Fruit fly (Drosophila melanogaster) whole organism, embryonic: ENCODE data around the gene CG43127.
A peak's percentile ranks its signal among the peaks of the same experiment; 100 is the strongest.

Experiments used
- Ada2b ChIP-seq: fragments of 200-800 bp; sonication (Bioruptor generic); IDR thresholded peaks from 2 replicates; pipeline ENCODE4 v1.3.6; 2022; ENCODE audit warnings: missing biosample characterization, missing genetic modification characterization
- Atf6 ChIP-seq: fragments of 200-800 bp; sonication (Bioruptor generic); IDR thresholded peaks from 2 replicates; pipeline ENCODE4 v1.3.6; 2022; ENCODE audit warnings: missing biosample characterization, missing genetic modification characterization
- CG10147 ChIP-seq: fragments of 200-800 bp; sonication (Bioruptor generic); optimal IDR thresholded peaks from 2 replicates; lab custom pipeline; 2019; ENCODE audit warnings: missing biosample characterization, mild to moderate bottlenecking, missing genetic modification characterization, moderate library complexity
- CG10366 ChIP-seq: fragments of 200-800 bp; sonication (Bioruptor generic); IDR thresholded peaks from 2 replicates; pipeline ENCODE4 v1.3.6; 2022; ENCODE audit warnings: missing biosample characterization, missing genetic modification characterization
- CG10959 ChIP-seq: fragments of 200-800 bp; sonication (Bioruptor generic); IDR thresholded peaks from 2 replicates; pipeline ENCODE4 v1.3.6; 2022; ENCODE audit warnings: missing biosample characterization, missing genetic modification characterization
- CG11247 ChIP-seq: fragments of 200-800 bp; sonication (Bioruptor generic); IDR thresholded peaks from 2 replicates; pipeline ENCODE4 v1.3.6; 2022; ENCODE audit warnings: missing biosample characterization, missing genetic modification characterization
- CG12071 ChIP-seq: fragments of 200-800 bp; sonication (Bioruptor generic); optimal IDR thresholded peaks from 3 replicates; lab custom pipeline; 2018; ENCODE audit warnings: missing biosample characterization, mild to moderate bottlenecking, missing genetic modification characterization
- CG15269 ChIP-seq: fragments of 200-800 bp; sonication (Bioruptor generic); optimal IDR thresholded peaks from 2 replicates; lab custom pipeline; 2018; ENCODE audit warnings: missing biosample characterization, mild to moderate bottlenecking, missing genetic modification characterization, moderate library complexity
- CG17328 ChIP-seq: fragments of 200-800 bp; sonication (Bioruptor generic); IDR thresholded peaks from 2 replicates; pipeline ENCODE4 v1.3.6; 2022; ENCODE audit warnings: missing biosample characterization, missing genetic modification characterization
- CG18262 ChIP-seq: fragments of 200-800 bp; optimal IDR thresholded peaks from 3 replicates; lab custom pipeline; 2019; ENCODE audit warnings: missing biosample characterization, mild to moderate bottlenecking, missing genetic modification characterization, moderate library complexity
- CG2875 ChIP-seq: fragments of 200-800 bp; sonication (Bioruptor generic); optimal IDR thresholded peaks from 2 replicates; lab custom pipeline; 2017; ENCODE audit warnings: missing biosample characterization, mild to moderate bottlenecking, missing genetic modification characterization, missing genetic modification reagents
- CG2889 ChIP-seq: fragments of 200-800 bp; sonication (Bioruptor generic); IDR thresholded peaks from 3 replicates; pipeline ENCODE4 v1.3.6; 2022; ENCODE audit warnings: missing biosample characterization, missing genetic modification characterization
- CG4282 ChIP-seq: fragments of 200-800 bp; sonication (Bioruptor generic); optimal IDR thresholded peaks from 2 replicates; lab custom pipeline; 2016; ENCODE audit warnings: missing biosample characterization, missing genetic modification characterization
- CG4404 ChIP-seq: fragments of 200-800 bp; sonication (Bioruptor generic); IDR thresholded peaks from 2 replicates; pipeline ENCODE4 v1.3.6; 2022; ENCODE audit warnings: missing biosample characterization, missing genetic modification characterization
- CG6854 ChIP-seq: fragments of 200-800 bp; sonication (Bioruptor generic); optimal IDR thresholded peaks from 3 replicates; lab custom pipeline; 2017; ENCODE audit warnings: missing biosample characterization, mild to moderate bottlenecking, missing genetic modification characterization
- CG8478 ChIP-seq: fragments of >200 bp; optimal IDR thresholded peaks from 2 replicates; lab custom pipeline; 2018
- CG9817 ChIP-seq: fragments of 200-800 bp; sonication (Bioruptor generic); optimal IDR thresholded peaks from 2 replicates; lab custom pipeline; 2018; ENCODE audit warnings: missing biosample characterization, mild to moderate bottlenecking, missing genetic modification characterization, moderate library complexity
- CG9876 ChIP-seq: fragments of 200-800 bp; sonication (Bioruptor generic); optimal IDR thresholded peaks from 2 replicates; lab custom pipeline; 2016; ENCODE audit warnings: missing biosample characterization, missing genetic modification characterization
- CHES-1-like ChIP-seq: fragments of 200-800 bp; sonication (Bioruptor generic); optimal IDR thresholded peaks from 2 replicates; lab custom pipeline; 2016; ENCODE audit warnings: missing biosample characterization, missing genetic modification characterization
- CrebB ChIP-seq: fragments of 200-800 bp; sonication (Bioruptor generic); optimal IDR thresholded peaks from 3 replicates; lab custom pipeline; 2018; ENCODE audit warnings: missing biosample characterization, mild to moderate bottlenecking, missing genetic modification characterization
- D ChIP-seq, 2 experiments: fragments of 200-800 bp in 1 of 2; fragments of >200 bp in 1 of 2; sonication (Bioruptor generic) in 1 of 2; optimal IDR thresholded peaks; 2 replicates in 1 of 2; 3 replicates in 1 of 2; lab custom pipeline; 2017; ENCODE audit warnings: mild to moderate bottlenecking in 1 of 2, missing biosample characterization in 1 of 2, missing genetic modification characterization in 1 of 2, missing genetic modification reagents in 1 of 2
- Ets65A ChIP-seq: fragments of 200-800 bp; sonication (Bioruptor generic); peaks from one replicate; lab custom pipeline; 2016; ENCODE audit warnings: missing biosample characterization, missing genetic modification characterization
- GATAe ChIP-seq: fragments of 200-800 bp; sonication (Bioruptor generic); conservative IDR thresholded peaks from 2 replicates; pipeline ENCODE4 v1.3.6; 2022; ENCODE audit warnings: missing biosample characterization, missing genetic modification characterization
- Kr ChIP-seq: fragments of 200-800 bp; sonication (Bioruptor generic); optimal IDR thresholded peaks from 2 replicates; lab custom pipeline; 2017; ENCODE audit warnings: missing biosample characterization, mild to moderate bottlenecking, missing genetic modification characterization
- MESR4 ChIP-seq: fragments of 200-800 bp; sonication (Bioruptor generic); optimal IDR thresholded peaks from 2 replicates; lab custom pipeline; 2018; ENCODE audit warnings: missing biosample characterization, mild to moderate bottlenecking, missing genetic modification characterization, moderate library complexity
- Mad ChIP-seq: fragments of 200-800 bp; sonication (Bioruptor generic); optimal IDR thresholded peaks from 2 replicates; lab custom pipeline; 2016; ENCODE audit warnings: missing biosample characterization, missing genetic modification characterization
- Oli ChIP-seq: fragments of 200-800 bp; sonication (Bioruptor generic); optimal IDR thresholded peaks from 2 replicates; lab custom pipeline; 2018; ENCODE audit warnings: missing biosample characterization, mild to moderate bottlenecking, missing genetic modification characterization, moderate library complexity
- PHDP ChIP-seq: fragments of 200-800 bp; sonication (Bioruptor generic); optimal IDR thresholded peaks from 3 replicates; lab custom pipeline; 2018; ENCODE audit warnings: missing biosample characterization, mild to moderate bottlenecking, missing genetic modification characterization, moderate library complexity
- Rx ChIP-seq: fragments of 200-800 bp; sonication (Bioruptor generic); IDR thresholded peaks from 2 replicates; pipeline ENCODE4 v1.3.6; 2022; ENCODE audit warnings: missing biosample characterization, missing genetic modification characterization
- Sox100B ChIP-seq: fragments of 200-800 bp; sonication (Bioruptor generic); optimal IDR thresholded peaks from 3 replicates; lab custom pipeline; 2018; ENCODE audit warnings: missing biosample characterization, mild to moderate bottlenecking, missing genetic modification characterization
- aop ChIP-seq: fragments of 200-800 bp; sonication (Bioruptor generic); IDR thresholded peaks from 2 replicates; pipeline ENCODE4 v1.3.6; 2022; ENCODE audit warnings: missing biosample characterization, missing genetic modification characterization
- ato ChIP-seq: fragments of 200-800 bp; sonication (Bioruptor generic); IDR thresholded peaks from 2 replicates; pipeline ENCODE4 v1.3.6; 2022; ENCODE audit warnings: missing biosample characterization, missing genetic modification characterization; ENCODE audit not compliant: partially characterized antibody
- bcd ChIP-seq: fragments of 200-800 bp; sonication (Bioruptor generic); optimal IDR thresholded peaks from 2 replicates; lab custom pipeline; 2017; ENCODE audit warnings: missing biosample characterization, mild to moderate bottlenecking, missing genetic modification characterization
- da ChIP-seq: fragments of 200-800 bp; sonication (Bioruptor generic); optimal IDR thresholded peaks from 2 replicates; lab custom pipeline; 2016; ENCODE audit warnings: missing biosample characterization, missing genetic modification characterization
- dati ChIP-seq: fragments of 200-800 bp; sonication (Bioruptor generic); IDR thresholded peaks from 2 replicates; pipeline ENCODE4 v1.3.6; 2022; ENCODE audit warnings: missing biosample characterization, missing genetic modification characterization
- ewg ChIP-seq: fragments of 200-800 bp; sonication (Bioruptor generic); optimal IDR thresholded peaks from 3 replicates; lab custom pipeline; 2017; ENCODE audit warnings: mild to moderate bottlenecking, missing biosample characterization, missing genetic modification reagents, missing genetic modification characterization
- exex ChIP-seq: fragments of 200-800 bp; sonication (Bioruptor generic); optimal IDR thresholded peaks from 4 replicates; lab custom pipeline; 2018; ENCODE audit warnings: missing biosample characterization, mild to moderate bottlenecking, missing genetic modification characterization, moderate library complexity
- ftz-f1 ChIP-seq: fragments of 200-800 bp; sonication (Bioruptor generic); optimal IDR thresholded peaks from 2 replicates; lab custom pipeline; 2016; ENCODE audit warnings: missing biosample characterization, missing genetic modification characterization
- gsb-n ChIP-seq: fragments of 200-800 bp; sonication (Bioruptor generic); optimal IDR thresholded peaks from 3 replicates; lab custom pipeline; 2018; ENCODE audit warnings: missing biosample characterization, mild to moderate bottlenecking, missing genetic modification characterization
- kni ChIP-seq: fragments of 200-800 bp; sonication (Bioruptor generic); optimal IDR thresholded peaks from 3 replicates; lab custom pipeline; 2017; ENCODE audit warnings: mild to moderate bottlenecking, missing biosample characterization, missing genetic modification reagents, missing genetic modification characterization
- maf-S ChIP-seq: fragments of 200-800 bp; sonication (Bioruptor generic); optimal IDR thresholded peaks from 2 replicates; lab custom pipeline; 2016; ENCODE audit warnings: missing biosample characterization, missing genetic modification characterization
- nau ChIP-seq: fragments of 200-800 bp; sonication (Bioruptor generic); optimal IDR thresholded peaks from 3 replicates; lab custom pipeline; 2017; ENCODE audit warnings: missing biosample characterization, mild to moderate bottlenecking, missing genetic modification characterization, missing genetic modification reagents
- nom ChIP-seq: fragments of 200-800 bp; sonication (Bioruptor generic); optimal IDR thresholded peaks from 2 replicates; lab custom pipeline; 2017; ENCODE audit warnings: missing biosample characterization, missing genetic modification characterization, mild to moderate bottlenecking, moderate library complexity, missing genetic modification reagents
- org-1 ChIP-seq: fragments of 200-800 bp; sonication (Bioruptor generic); optimal IDR thresholded peaks from 2 replicates; lab custom pipeline; 2017; ENCODE audit warnings: missing biosample characterization, missing genetic modification characterization
- otp ChIP-seq: fragments of 200-800 bp; sonication (Bioruptor generic); IDR thresholded peaks from 3 replicates; pipeline ENCODE4, ENCODE4 v1.3.6; 2022; ENCODE audit warnings: missing biosample characterization, missing genetic modification characterization
- repo ChIP-seq: fragments of 200-800 bp; sonication (Bioruptor generic); optimal IDR thresholded peaks from 2 replicates; lab custom pipeline; 2016; ENCODE audit warnings: missing biosample characterization, missing genetic modification characterization
- sim ChIP-seq: fragments of 200-800 bp; sonication (Bioruptor generic); IDR thresholded peaks from 2 replicates; pipeline ENCODE4 v1.3.6; 2022; ENCODE audit warnings: missing biosample characterization, missing genetic modification characterization
- slbo ChIP-seq: fragments of 200-800 bp; sonication (Bioruptor generic); IDR thresholded peaks from 2 replicates; pipeline ENCODE4 v1.3.6; 2022; ENCODE audit warnings: missing biosample characterization, missing genetic modification characterization
- tup ChIP-seq: fragments of 200-800 bp; sonication (Bioruptor generic); optimal IDR thresholded peaks from 2 replicates; lab custom pipeline; 2016; ENCODE audit warnings: missing biosample characterization, mild to moderate bottlenecking, missing genetic modification characterization, moderate library complexity
- zen2 ChIP-seq: fragments of 200-800 bp; sonication (Bioruptor generic); IDR thresholded peaks from 3 replicates; pipeline ENCODE4 v1.3.6; 2022; ENCODE audit warnings: missing biosample characterization, missing genetic modification characterization; ENCODE audit not compliant: partially characterized antibody

CG43127 gene

dm6 chr3L:10664511-10665062 is 39.2 kb upstream of the CG43127 start, which contains the start of gene simj (continued):
- peak; percentile 58 for TF ChIP-seq CrebB (tag; lab: Kevin White, UChicago)
- TF ChIP-seq dati (GFP tag; lab: Robert Waterston, UW): no peak
- no peak for TF ChIP-seq Oli (tag; lab: Kevin White, UChicago)
- TF ChIP-seq zen2 (GFP tag; lab: Robert Waterston, UW): peak; percentile 80; the same call in 1 of the 3 replicates
- TF ChIP-seq otp: 0 out of 3 replicates have a peak, but pooled peaks have one; percentile 21
- no peak for TF ChIP-seq maf-S
- no peak for TF ChIP-seq aop
- TF ChIP-seq Ada2b (GFP tag; lab: Robert Waterston, UW): no peak
- no peak for TF ChIP-seq tup
- peak; percentile 2 for TF ChIP-seq CG10147
- no peak for TF ChIP-seq D (optimal IDR thresholded peaks at IDR 0.05; lab: Kevin White, UChicago)
- peak; percentile 58 for TF ChIP-seq D (GFP tag; optimal IDR thresholded peaks at IDR 0.05; lab: Kevin White, UChicago)
- 0 out of 2 replicates have a peak, but pooled peaks have one; percentile 13 for TF ChIP-seq CG11247 (GFP tag; lab: Robert Waterston, UW)
- TF ChIP-seq da (GFP tag; lab: Kevin White, UChicago): no peak
- no peak for TF ChIP-seq Rx
- TF ChIP-seq slbo (GFP tag; lab: Robert Waterston, UW): peak; percentile 51
- peak; percentile 69 for TF ChIP-seq Atf6 (GFP tag; lab: Robert Waterston, UW)
- no peak for TF ChIP-seq CG8478 (lab: Kevin White, UChicago)
- peak; percentile 36; the same call in 1 of the 2 replicates for TF ChIP-seq sim (GFP tag; lab: Robert Waterston, UW)
- TF ChIP-seq kni (GFP tag; lab: Kevin White, UChicago): peak; percentile 53
- TF ChIP-seq CG9876 (GFP tag; lab: Kevin White, UChicago): peak; percentile 46
- TF ChIP-seq CG10366 (GFP tag; lab: Robert Waterston, UW): no peak
- no peak for TF ChIP-seq CG2889 (GFP tag; lab: Robert Waterston, UW)
- TF ChIP-seq nau: peak; percentile 58
- TF ChIP-seq ftz-f1 (GFP tag; lab: Kevin White, UChicago): peak; percentile 14
- peak; percentile 40; the same call in 1 of the 2 replicates for TF ChIP-seq GATAe (GFP tag; lab: Robert Waterston, UW)
- peak; percentile 20 for TF ChIP-seq Mad (GFP tag; lab: Kevin White, UChicago)
- no peak for TF ChIP-seq CG4404 (GFP tag; lab: Robert Waterston, UW)
- peak; percentile 34 for TF ChIP-seq PHDP
- no peak for TF ChIP-seq CG6854 (GFP tag; lab: Kevin White, UChicago)
- peak; percentile 17 for TF ChIP-seq CG2875 (GFP tag; lab: Kevin White, UChicago)
- TF ChIP-seq Ets65A (GFP tag; lab: Kevin White, UChicago): no peak
- TF ChIP-seq CG9817 (tag; lab: Kevin White, UChicago): no peak
- TF ChIP-seq CG4282: peak; percentile 55
- TF ChIP-seq CHES-1-like (GFP tag; lab: Kevin White, UChicago): peak; percentile 83
- TF ChIP-seq ato (GFP tag; lab: Robert Waterston, UW): peak; percentile 79
- TF ChIP-seq MESR4 (GFP tag; lab: Kevin White, UChicago): peak; percentile 68
- TF ChIP-seq CG12071 (GFP tag; lab: Kevin White, UChicago): peak; percentile 31
- TF ChIP-seq CG17328 (GFP tag; lab: Robert Waterston, UW): peak; percentile 38
- TF ChIP-seq exex (tag; lab: Kevin White, UChicago): peak; percentile 67
- peak; percentile 40 for TF ChIP-seq repo (GFP tag; lab: Kevin White, UChicago)
- peak; percentile 34 for TF ChIP-seq CG18262 (tag; lab: Kevin White, UChicago)
- TF ChIP-seq bcd (GFP tag; lab: Kevin White, UChicago): peak; percentile 31
- TF ChIP-seq org-1 (GFP tag; lab: Kevin White, UChicago): no peak
- peak; percentile 29; the same call in 1 of the 2 replicates for TF ChIP-seq CG10959 (GFP tag; lab: Robert Waterston, UW)
- TF ChIP-seq Kr (GFP tag; lab: Kevin White, UChicago): no peak
- peak; percentile 67 for TF ChIP-seq ewg
- TF ChIP-seq CG15269 (tag; lab: Kevin White, UChicago): peak; percentile 47
- TF ChIP-seq gsb-n (tag; lab: Kevin White, UChicago): peak; percentile 30
- TF ChIP-seq Sox100B (GFP tag; lab: Kevin White, UChicago): no peak
- peak; percentile 72 for TF ChIP-seq nom
